Worm (Caenorhabditis elegans) whole organism, L1 larva: ENCODE measurements around the gene srg-6.

ENCODE experiments used
- alr-1 ChIP-seq: fragments of 200-800 bp; sonication (Bioruptor generic); optimal IDR thresholded peaks from 2 replicates; lab custom pipeline; 2018; ENCODE audit warnings: borderline replicate concordance, mild to moderate bottlenecking, missing genetic modification characterization, missing compliant biosample characterization
- elt-3 ChIP-seq, 6 experiments: fragments of 150-350 bp in 1 of 6; sonication (generic microtip); optimal IDR thresholded peaks; 2 replicates each; lab custom pipeline; 2017 to 2018; ENCODE audit warnings: missing biosample characterization in 6 of 6, missing genetic modification characterization in 6 of 6, inconsistent platforms in 1 of 6
- lin-39 ChIP-seq: fragments of 150-350 bp; optimal IDR thresholded peaks from 2 replicates; lab custom pipeline; 2014; ENCODE audit warnings: missing biosample characterization, missing genetic modification reagents, missing genetic modification characterization
- lsy-2 ChIP-seq, 2 experiments: fragments of 150-350 bp; optimal IDR thresholded peaks; 2 replicates each; lab custom pipeline; 2014; ENCODE audit warnings: missing biosample characterization in 2 of 2, missing genetic modification characterization in 2 of 2
- mep-1 ChIP-seq: fragments of 150-350 bp; optimal IDR thresholded peaks from 2 replicates; lab custom pipeline; 2014; ENCODE audit warnings: missing biosample characterization, missing genetic modification characterization
- nhr-76 ChIP-seq: sonication (generic microtip); optimal IDR thresholded peaks from 2 replicates; lab custom pipeline; 2017; ENCODE audit warnings: missing biosample characterization, missing genetic modification characterization
- nhr-77 ChIP-seq: fragments of 150-350 bp; optimal IDR thresholded peaks from 2 replicates; lab custom pipeline; 2014; ENCODE audit warnings: missing biosample characterization, missing genetic modification characterization
- pax-3 ChIP-seq: fragments of 200-800 bp; sonication (Bioruptor generic); optimal IDR thresholded peaks from 2 replicates; lab custom pipeline; 2018; ENCODE audit warnings: mild to moderate bottlenecking, missing genetic modification characterization, moderate library complexity, missing compliant biosample characterization
- skn-1 ChIP-seq: fragments of 150-350 bp; optimal IDR thresholded peaks from 2 replicates; lab custom pipeline; 2014; ENCODE audit warnings: missing biosample characterization, missing genetic modification characterization
- unc-62 ChIP-seq: fragments of 150-350 bp; optimal IDR thresholded peaks from 2 replicates; lab custom pipeline; 2014; ENCODE audit warnings: missing biosample characterization, missing genetic modification reagents, missing genetic modification characterization
- zag-1 ChIP-seq: fragments of 150-350 bp; optimal IDR thresholded peaks from 2 replicates; lab custom pipeline; 2014; ENCODE audit warnings: missing biosample characterization, missing genetic modification characterization

DNA sequence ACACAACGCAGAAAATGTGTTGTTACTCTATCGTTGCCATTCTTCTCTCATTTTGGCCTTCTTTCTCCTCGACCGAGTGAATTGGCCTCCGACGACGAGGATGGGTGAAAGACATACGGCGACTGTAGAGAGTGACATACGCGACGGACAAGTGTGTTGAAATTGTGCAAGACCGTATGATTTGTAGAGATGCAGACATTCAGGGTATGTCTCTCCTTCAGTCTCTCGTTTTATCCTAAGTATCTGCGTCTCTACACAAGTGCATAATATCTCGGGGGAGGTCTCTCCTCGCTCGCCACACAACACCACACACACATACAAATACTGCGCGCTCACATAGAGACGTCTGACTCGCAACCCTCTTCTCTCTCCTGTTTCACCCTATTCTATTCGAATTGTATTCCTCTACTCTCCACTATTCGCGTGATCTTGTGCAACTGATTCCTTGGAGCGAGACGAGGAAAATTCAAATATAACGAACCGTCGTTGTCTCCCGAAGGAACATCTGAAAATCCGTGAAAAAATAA is 14.3 kb upstream of the srg-6 start, which contains the start of gene hmg-1.2:
- no peak for TF ChIP-seq nhr-76
- TF ChIP-seq nhr-77, result peak; percentile 68
- no peak for TF ChIP-seq unc-62 (GFP tag; lab: Kevin White, UChicago)
- TF ChIP-seq zag-1, result no peak
- no peak for TF ChIP-seq skn-1
- TF ChIP-seq lsy-2 (tag; optimal IDR thresholded peaks at IDR 0.05; lab: Kevin White, UChicago), result peak; percentile 79 to 81
- TF ChIP-seq lin-39, result no peak
- no peak for TF ChIP-seq alr-1 (tag; lab: Kevin White, UChicago)
- TF ChIP-seq pax-3 (tag; lab: Kevin White, UChicago), result peak; percentile 10
- TF ChIP-seq mep-1 (tag; lab: Kevin White, UChicago), result peak; percentile 58
- TF ChIP-seq elt-3 (tag; optimal IDR thresholded peaks at IDR 0.05; lab: Kevin White, UChicago), result peak in 3 of 6 experiments; percentile 8 to 52 (median 48)
